Fruit fly (Drosophila melanogaster) whole organism, prepupa: ENCODE results near the gene DENR.

ENCODE experiments used
- CG10631 ChIP-seq: fragments of 200-800 bp; sonication (Bioruptor generic); optimal IDR thresholded peaks from 2 replicates; lab custom pipeline; 2016; ENCODE audit warnings: missing biosample characterization, missing genetic modification characterization
- CG10669 ChIP-seq: fragments of 200-800 bp; sonication (Bioruptor generic); optimal IDR thresholded peaks from 3 replicates; lab custom pipeline; 2018; ENCODE audit warnings: missing biosample characterization, mild to moderate bottlenecking, missing genetic modification characterization, moderate library complexity
- CG11762 ChIP-seq: fragments of 200-800 bp; sonication (Bioruptor generic); optimal IDR thresholded peaks from 3 replicates; lab custom pipeline; 2016; ENCODE audit warnings: missing biosample characterization, missing genetic modification characterization; ENCODE audit not compliant: insufficient read depth
- CG11902 ChIP-seq: fragments of 200-800 bp; sonication (Bioruptor generic); optimal IDR thresholded peaks from 3 replicates; lab custom pipeline; 2016; ENCODE audit warnings: missing biosample characterization, missing genetic modification characterization
- CG15336 ChIP-seq: fragments of 200-800 bp; sonication (Bioruptor generic); IDR thresholded peaks from 2 replicates; pipeline ENCODE4 v1.3.6; 2022; ENCODE audit warnings: missing biosample characterization, missing genetic modification characterization
- CG1621 ChIP-seq: fragments of 200-800 bp; sonication (Bioruptor generic); optimal IDR thresholded peaks from 3 replicates; lab custom pipeline; 2018; ENCODE audit warnings: missing biosample characterization, mild to moderate bottlenecking, missing genetic modification characterization
- CG16779 ChIP-seq: fragments of 200-800 bp; sonication (Bioruptor generic); optimal IDR thresholded peaks from 3 replicates; lab custom pipeline; 2017; ENCODE audit warnings: missing biosample characterization, mild to moderate bottlenecking, missing genetic modification characterization
- CG3032 ChIP-seq: fragments of 200-800 bp; optimal IDR thresholded peaks from 2 replicates; lab custom pipeline; 2019; ENCODE audit warnings: missing biosample characterization, mild to moderate bottlenecking, missing genetic modification characterization, moderate library complexity
- CG32006 ChIP-seq: fragments of 200-800 bp; sonication (Bioruptor generic); optimal IDR thresholded peaks from 3 replicates; lab custom pipeline; 2017; ENCODE audit warnings: missing biosample characterization, mild to moderate bottlenecking, missing genetic modification characterization
- CG34406 ChIP-seq: fragments of 200-800 bp; sonication (Bioruptor generic); optimal IDR thresholded peaks from 3 replicates; lab custom pipeline; 2016; ENCODE audit warnings: missing biosample characterization, missing genetic modification characterization
- CG3919 ChIP-seq: fragments of 200-800 bp; sonication (Bioruptor generic); optimal IDR thresholded peaks from 3 replicates; lab custom pipeline; 2016; ENCODE audit warnings: missing biosample characterization, missing genetic modification characterization
- CG4318 ChIP-seq: fragments of 200-800 bp; sonication (Bioruptor generic); optimal IDR thresholded peaks from 3 replicates; lab custom pipeline; 2017; ENCODE audit warnings: missing biosample characterization, mild to moderate bottlenecking, missing genetic modification characterization
- CG6163 ChIP-seq: fragments of 200-800 bp; sonication (Bioruptor generic); IDR thresholded peaks from 3 replicates; pipeline ENCODE4 v1.3.6; 2022; ENCODE audit warnings: missing biosample characterization, missing genetic modification characterization
- CG6276 ChIP-seq: fragments of 200-800 bp; sonication (Bioruptor generic); optimal IDR thresholded peaks from 2 replicates; lab custom pipeline; 2017; ENCODE audit warnings: missing biosample characterization, mild to moderate bottlenecking, missing genetic modification characterization
- CG6792 ChIP-seq: fragments of 200-800 bp; sonication (Bioruptor generic); optimal IDR thresholded peaks from 3 replicates; lab custom pipeline; 2016; ENCODE audit warnings: missing biosample characterization, missing genetic modification characterization
- CG6808 ChIP-seq: fragments of 200-800 bp; sonication (Bioruptor generic); optimal IDR thresholded peaks from 3 replicates; lab custom pipeline; 2017; ENCODE audit warnings: missing biosample characterization, missing genetic modification characterization, mild to moderate bottlenecking, moderate library complexity, missing genetic modification reagents
- CG6854 ChIP-seq: fragments of 200-800 bp; sonication (Bioruptor generic); optimal IDR thresholded peaks from 2 replicates; lab custom pipeline; 2017; ENCODE audit warnings: missing biosample characterization, mild to moderate bottlenecking, missing genetic modification characterization
- CG7368 ChIP-seq: fragments of 200-800 bp; sonication (Bioruptor generic); optimal IDR thresholded peaks from 3 replicates; lab custom pipeline; 2016; ENCODE audit warnings: missing biosample characterization, missing genetic modification characterization
- CG8119 ChIP-seq: fragments of 200-800 bp; sonication (Bioruptor generic); IDR thresholded peaks from 3 replicates; pipeline ENCODE4 v1.3.6; 2022; ENCODE audit warnings: missing biosample characterization, missing genetic modification characterization
- CG8632 ChIP-seq: fragments of 200-800 bp; sonication (Bioruptor generic); optimal IDR thresholded peaks from 3 replicates; lab custom pipeline; 2016; ENCODE audit warnings: missing biosample characterization, missing genetic modification characterization
- CG9139 ChIP-seq: fragments of 200-800 bp; sonication (Bioruptor generic); optimal IDR thresholded peaks from 3 replicates; lab custom pipeline; 2017; ENCODE audit warnings: missing biosample characterization, mild to moderate bottlenecking, missing genetic modification characterization
- Eip75B ChIP-seq: fragments of 200-800 bp; sonication (Bioruptor generic); optimal IDR thresholded peaks from 3 replicates; lab custom pipeline; 2016; ENCODE audit warnings: missing biosample characterization, missing genetic modification characterization
- Eip78C ChIP-seq: fragments of 200-800 bp; sonication (Bioruptor generic); peaks from one replicate; lab custom pipeline; 2016; ENCODE audit warnings: missing biosample characterization, missing genetic modification characterization
- Ets21C ChIP-seq: fragments of 200-800 bp; sonication (Bioruptor generic); optimal IDR thresholded peaks from 3 replicates; lab custom pipeline; 2016; ENCODE audit warnings: missing biosample characterization, missing genetic modification characterization
- Ets96B ChIP-seq: fragments of 200-800 bp; optimal IDR thresholded peaks from 2 replicates; lab custom pipeline; 2019; ENCODE audit warnings: missing biosample characterization, mild to moderate bottlenecking, missing genetic modification characterization, moderate library complexity
- Gug ChIP-seq: fragments of 200-800 bp; sonication (Bioruptor generic); IDR thresholded peaks from 2 replicates; pipeline ENCODE4 v1.3.6; 2022; ENCODE audit warnings: missing biosample characterization, missing genetic modification characterization
- Hr39 ChIP-seq: fragments of 200-800 bp; sonication (Bioruptor generic); optimal IDR thresholded peaks from 2 replicates; lab custom pipeline; 2016; ENCODE audit warnings: missing biosample characterization, missing genetic modification characterization
- Hr4 ChIP-seq: fragments of 200-800 bp; sonication (Bioruptor generic); optimal IDR thresholded peaks from 3 replicates; lab custom pipeline; 2016; ENCODE audit warnings: missing biosample characterization, missing genetic modification characterization
- Met ChIP-seq: fragments of 200-800 bp; sonication (Bioruptor generic); optimal IDR thresholded peaks from 3 replicates; lab custom pipeline; 2016; ENCODE audit warnings: missing biosample characterization, missing genetic modification characterization
- OdsH ChIP-seq: fragments of 200-800 bp; sonication (Bioruptor generic); optimal IDR thresholded peaks from 3 replicates; lab custom pipeline; 2016; ENCODE audit warnings: missing biosample characterization, missing genetic modification characterization
- Smox ChIP-seq: fragments of 200-800 bp; sonication (Bioruptor generic); optimal IDR thresholded peaks from 3 replicates; lab custom pipeline; 2016; ENCODE audit warnings: missing biosample characterization, missing genetic modification characterization
- Sox14 ChIP-seq: fragments of 200-800 bp; sonication (Bioruptor generic); optimal IDR thresholded peaks from 3 replicates; lab custom pipeline; 2016; ENCODE audit warnings: missing biosample characterization, missing genetic modification characterization
- achi ChIP-seq: fragments of 200-800 bp; sonication (Bioruptor generic); optimal IDR thresholded peaks from 3 replicates; lab custom pipeline; 2016; ENCODE audit warnings: missing biosample characterization, missing genetic modification characterization
- acj6 ChIP-seq: fragments of 200-800 bp; sonication (Bioruptor generic); optimal IDR thresholded peaks from 3 replicates; lab custom pipeline; 2016; ENCODE audit warnings: missing biosample characterization, missing genetic modification characterization
- dac ChIP-seq: fragments of 200-800 bp; sonication (Bioruptor generic); optimal IDR thresholded peaks from 2 replicates; lab custom pipeline; 2017; ENCODE audit warnings: missing biosample characterization, mild to moderate bottlenecking, missing genetic modification characterization
- dsx ChIP-seq: fragments of 200-800 bp; optimal IDR thresholded peaks from 3 replicates; lab custom pipeline; 2019; ENCODE audit warnings: missing biosample characterization, mild to moderate bottlenecking, missing genetic modification characterization, moderate library complexity; ENCODE audit not compliant: poor library complexity, severe bottlenecking
- eg ChIP-seq: fragments of 200-800 bp; sonication (Bioruptor generic); IDR thresholded peaks from 3 replicates; pipeline ENCODE4 v1.3.6; 2022; ENCODE audit warnings: missing biosample characterization, missing genetic modification characterization
- esn ChIP-seq: fragments of 200-800 bp; sonication (Bioruptor generic); optimal IDR thresholded peaks from 2 replicates; lab custom pipeline; 2016; ENCODE audit warnings: missing biosample characterization, mild to moderate bottlenecking, missing genetic modification characterization, moderate library complexity
- lz ChIP-seq: fragments of 200-800 bp; sonication (Bioruptor generic); optimal IDR thresholded peaks from 3 replicates; lab custom pipeline; 2016; ENCODE audit warnings: missing biosample characterization, missing genetic modification characterization
- net ChIP-seq: fragments of 200-800 bp; sonication (Bioruptor generic); optimal IDR thresholded peaks from 3 replicates; lab custom pipeline; 2016; ENCODE audit warnings: missing biosample characterization, missing genetic modification characterization
- pdm3 ChIP-seq: fragments of 200-800 bp; sonication (Bioruptor generic); optimal IDR thresholded peaks from 3 replicates; lab custom pipeline; 2016; ENCODE audit warnings: missing biosample characterization, missing genetic modification characterization
- salr ChIP-seq, 2 experiments: fragments of 200-800 bp; sonication (Bioruptor generic); optimal IDR thresholded peaks; 3 replicates each; lab custom pipeline; 2016 to 2018; ENCODE audit warnings: missing biosample characterization in 2 of 2, missing genetic modification characterization in 2 of 2, mild to moderate bottlenecking in 1 of 2
- spab ChIP-seq: fragments of 200-800 bp; sonication (Bioruptor generic); optimal IDR thresholded peaks from 2 replicates; lab custom pipeline; 2017; ENCODE audit warnings: missing biosample characterization, mild to moderate bottlenecking, missing genetic modification characterization, missing genetic modification reagents
- svp ChIP-seq: fragments of 200-800 bp; sonication (Bioruptor generic); peaks from one replicate; lab custom pipeline; 2016; ENCODE audit warnings: missing biosample characterization, missing genetic modification characterization
- topi ChIP-seq: fragments of 200-800 bp; sonication (Bioruptor generic); optimal IDR thresholded peaks from 3 replicates; lab custom pipeline; 2016; ENCODE audit warnings: missing biosample characterization, missing genetic modification characterization

Gene DENR

dm6 chrX:16871808-16872207, 14.6 kb downstream of the DENR start (continued):
- peak; percentile 71 for TF ChIP-seq CG4318 (GFP tag; lab: Kevin White, UChicago)
- TF ChIP-seq achi (GFP tag; lab: Kevin White, UChicago), result peak; percentile 77
- peak; percentile 58 for TF ChIP-seq topi (GFP tag; lab: Kevin White, UChicago)
- peak; percentile 71 for TF ChIP-seq lz
- TF ChIP-seq CG6808 (GFP tag; lab: Kevin White, UChicago), result peak; percentile 72
- peak; percentile 76 for TF ChIP-seq CG6276 (GFP tag; lab: Kevin White, UChicago)
- peak; percentile 84 for TF ChIP-seq CG6792 (GFP tag; lab: Kevin White, UChicago)
- peak; percentile 88 for TF ChIP-seq CG32006 (GFP tag; lab: Kevin White, UChicago)
- TF ChIP-seq Smox, result peak; percentile 48
- peak; percentile 53 for TF ChIP-seq CG11902 (GFP tag; lab: Kevin White, UChicago)
- peak; percentile 86 for TF ChIP-seq pdm3 (GFP tag; lab: Kevin White, UChicago)
- TF ChIP-seq CG3032 (tag; lab: Kevin White, UChicago), result peak; percentile 77
- peak; percentile 83 for TF ChIP-seq Ets96B (tag; lab: Kevin White, UChicago)
- TF ChIP-seq Hr39, result peak; percentile 69
- peak; percentile 72 for TF ChIP-seq CG7368 (GFP tag; lab: Kevin White, UChicago)
- TF ChIP-seq Met (GFP tag; lab: Kevin White, UChicago), result peak; percentile 50
- TF ChIP-seq CG11762 (GFP tag; lab: Kevin White, UChicago), result peak; percentile 66
- TF ChIP-seq CG8119, result peak; percentile 87
- TF ChIP-seq acj6 (GFP tag; lab: Kevin White, UChicago), result peak; percentile 76
- TF ChIP-seq dac (GFP tag; lab: Kevin White, UChicago), result peak; percentile 59
- TF ChIP-seq CG10631, result peak; percentile 78
- TF ChIP-seq Gug, result peak; percentile 69
- TF ChIP-seq CG6854, result no peak
- peak; percentile 74 for TF ChIP-seq OdsH (GFP tag; lab: Kevin White, UChicago)
- TF ChIP-seq spab, result peak; percentile 72

DNA sequence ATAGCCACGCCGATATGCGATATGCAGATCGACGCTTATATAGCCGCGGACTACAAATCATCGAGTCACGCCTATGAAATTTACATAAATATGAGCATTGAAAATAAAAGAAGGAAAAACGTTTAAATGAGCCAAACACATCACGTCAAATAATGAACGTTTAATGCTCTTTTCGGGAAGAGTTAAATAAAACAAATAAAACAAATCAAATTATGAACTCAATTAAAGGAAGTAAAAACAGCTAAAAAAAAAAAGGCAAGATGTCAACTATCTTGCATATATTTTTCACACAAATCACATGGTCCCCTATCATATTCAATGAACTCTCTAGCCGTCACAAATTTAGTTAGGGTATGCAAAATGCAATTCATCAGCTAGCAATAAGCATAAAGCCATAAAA, 18.7 kb downstream of the DENR start:
- no peak for TF ChIP-seq CG34406 (GFP tag; lab: Kevin White, UChicago)
- peak; percentile 39; the same call in 1 of the 3 replicates for TF ChIP-seq CG8119
- TF ChIP-seq Gug, result no peak
- no peak for TF ChIP-seq salr (GFP tag; optimal IDR thresholded peaks at IDR 0.05; lab: Kevin White, UChicago)
- peak; percentile 49 for TF ChIP-seq Eip78C
- 0 out of 2 replicates have a peak, but pooled peaks have one; percentile 33 for TF ChIP-seq CG15336 (GFP tag; lab: Robert Waterston, UW)
- peak; percentile 19 for TF ChIP-seq CG32006 (GFP tag; lab: Kevin White, UChicago)
- TF ChIP-seq Hr4 (GFP tag; lab: Kevin White, UChicago), result peak; percentile 29

- TF ChIP-seq Hr4 (GFP tag; lab: Kevin White, UChicago) (peak; percentile 44), CG4318 (GFP tag; lab: Kevin White, UChicago) (peak; percentile 46), CG8119 (no peak), dsx (GFP tag; lab: Kevin White, UChicago) (no peak), CG10631 (peak; percentile 18), CG6792 (GFP tag; lab: Kevin White, UChicago) (no peak), Ets21C (GFP tag; lab: Kevin White, UChicago) (no peak), topi (GFP tag; lab: Kevin White, UChicago) (no peak), net (peak; percentile 21), CG8632 (GFP tag; lab: Kevin White, UChicago) (peak; percentile 39), CG6163 (no peak), CG32006 (GFP tag; lab: Kevin White, UChicago) (peak; percentile 67), Eip78C (peak; percentile 81), CG11762 (GFP tag; lab: Kevin White, UChicago) (no peak), CG6854 (no peak), CG6276 (GFP tag; lab: Kevin White, UChicago) (peak; percentile 2), CG3919 (peak; percentile 6), CG10669 (GFP tag; lab: Kevin White, UChicago) (no peak), CG1621 (tag; lab: Kevin White, UChicago) (no peak), salr (GFP tag; optimal IDR thresholded peaks at IDR 0.05; lab: Kevin White, UChicago) (peak in 1 of 2 experiments; percentile 44), pdm3 (GFP tag; lab: Kevin White, UChicago) (peak; percentile 27), Sox14 (GFP tag; lab: Kevin White, UChicago) (no peak), OdsH (GFP tag; lab: Kevin White, UChicago) (peak; percentile 26), CG9139 (GFP tag; lab: Kevin White, UChicago) (no peak), Smox (no peak), CG11902 (GFP tag; lab: Kevin White, UChicago) (no peak), Eip75B (GFP tag; lab: Kevin White, UChicago) (no peak), CG16779 (tag; lab: Kevin White, UChicago) (no peak), acj6 (GFP tag; lab: Kevin White, UChicago) (peak; percentile 20), esn (peak; percentile 12), CG34406 (GFP tag; lab: Kevin White, UChicago) (peak; percentile 24), eg (GFP tag; lab: Robert Waterston, UW) (no peak; the same call in 2 of the 3 replicates), svp (GFP tag; lab: Kevin White, UChicago) (no peak)
These were observed 26.6 kb downstream of the DENR start for dm6 chrX:16859732-16860131.
